Fruit fly (Drosophila melanogaster) whole organism, embryonic: ENCODE data around the gene ago.

Experiments
- Atf6 ChIP-seq: fragments of 200-800 bp; sonication (Bioruptor generic); IDR thresholded peaks from 2 replicates; pipeline ENCODE4 v1.3.6; 2022; ENCODE audit warnings: missing biosample characterization, missing genetic modification characterization
- Blimp-1 ChIP-seq: fragments of 200-800 bp; sonication (Bioruptor generic); optimal IDR thresholded peaks from 3 replicates; lab custom pipeline; 2018; ENCODE audit warnings: missing biosample characterization, missing genetic modification characterization, mild to moderate bottlenecking, moderate library complexity, missing genetic modification reagents
- CG10147 ChIP-seq: fragments of 200-800 bp; sonication (Bioruptor generic); optimal IDR thresholded peaks from 2 replicates; lab custom pipeline; 2019; ENCODE audit warnings: missing biosample characterization, mild to moderate bottlenecking, missing genetic modification characterization, moderate library complexity
- CG1024 ChIP-seq: fragments of 200-800 bp; sonication (Bioruptor generic); IDR thresholded peaks from 2 replicates; pipeline ENCODE4 v1.3.6; 2022; ENCODE audit warnings: missing biosample characterization, missing genetic modification characterization
- CG10543 ChIP-seq: fragments of 200-800 bp; sonication (Bioruptor generic); optimal IDR thresholded peaks from 3 replicates; lab custom pipeline; 2017; ENCODE audit warnings: missing biosample characterization, mild to moderate bottlenecking, missing genetic modification characterization, moderate library complexity
- CG12236 ChIP-seq: fragments of 200-800 bp; sonication (Bioruptor generic); optimal IDR thresholded peaks from 2 replicates; lab custom pipeline; 2016; ENCODE audit warnings: missing biosample characterization, missing genetic modification characterization
- CG13775 ChIP-seq: fragments of 200-800 bp; sonication (Bioruptor generic); optimal IDR thresholded peaks from 3 replicates; lab custom pipeline; 2017; ENCODE audit warnings: missing biosample characterization, mild to moderate bottlenecking, missing genetic modification characterization
- CG15601 ChIP-seq: fragments of 200-800 bp; sonication (Bioruptor generic); optimal IDR thresholded peaks from 3 replicates; lab custom pipeline; 2019; ENCODE audit warnings: missing biosample characterization, mild to moderate bottlenecking, missing genetic modification characterization, moderate library complexity
- CG1602 ChIP-seq: fragments of 200-800 bp; sonication (Bioruptor generic); optimal IDR thresholded peaks from 3 replicates; lab custom pipeline; 2016; ENCODE audit warnings: missing biosample characterization, missing genetic modification characterization
- CG1603 ChIP-seq: fragments of 200-800 bp; sonication (Bioruptor generic); optimal IDR thresholded peaks from 2 replicates; lab custom pipeline; 2019; ENCODE audit warnings: missing biosample characterization, mild to moderate bottlenecking, missing genetic modification characterization, moderate library complexity
- CG2116 ChIP-seq: fragments of 200-800 bp; sonication (Bioruptor generic); optimal IDR thresholded peaks from 3 replicates; lab custom pipeline; 2018; ENCODE audit warnings: missing biosample characterization, mild to moderate bottlenecking, missing genetic modification characterization
- CG2120 ChIP-seq: fragments of 200-800 bp; sonication (Bioruptor generic); optimal IDR thresholded peaks from 3 replicates; lab custom pipeline; 2016; ENCODE audit warnings: missing biosample characterization, missing genetic modification characterization
- CG30431 ChIP-seq: fragments of 200-800 bp; sonication (Bioruptor generic); optimal IDR thresholded peaks from 2 replicates; lab custom pipeline; 2017; ENCODE audit warnings: missing biosample characterization, missing genetic modification characterization
- CG33557 ChIP-seq: fragments of 200-800 bp; sonication (Bioruptor generic); optimal IDR thresholded peaks from 2 replicates; lab custom pipeline; 2019; ENCODE audit warnings: missing biosample characterization, mild to moderate bottlenecking, missing genetic modification characterization, moderate library complexity
- CG3407 ChIP-seq: fragments of 200-800 bp; sonication (Bioruptor generic); optimal IDR thresholded peaks from 2 replicates; lab custom pipeline; 2018; ENCODE audit warnings: missing biosample characterization, mild to moderate bottlenecking, missing genetic modification characterization
- CG34422 ChIP-seq: fragments of 200-800 bp; sonication (Bioruptor generic); IDR thresholded peaks from 3 replicates; pipeline ENCODE4 v1.3.6; 2022; ENCODE audit warnings: missing biosample characterization, missing genetic modification characterization
- CG4820 ChIP-seq: fragments of 200-800 bp; sonication (Bioruptor generic); optimal IDR thresholded peaks from 3 replicates; lab custom pipeline; 2016; ENCODE audit warnings: missing biosample characterization, missing genetic modification characterization
- CG7928 ChIP-seq: fragments of 200-800 bp; sonication (Bioruptor generic); optimal IDR thresholded peaks from 2 replicates; lab custom pipeline; 2017; ENCODE audit warnings: missing biosample characterization, mild to moderate bottlenecking, missing genetic modification characterization
- CG7987 ChIP-seq: fragments of 200-800 bp; sonication (Bioruptor generic); optimal IDR thresholded peaks from 2 replicates; lab custom pipeline; 2018; ENCODE audit warnings: missing biosample characterization, mild to moderate bottlenecking, missing genetic modification characterization, moderate library complexity
- CG8765 ChIP-seq: fragments of 200-800 bp; sonication (Bioruptor generic); IDR thresholded peaks from 2 replicates; pipeline ENCODE4 v1.3.6; 2022; ENCODE audit warnings: missing biosample characterization, missing genetic modification characterization
- CG8924 ChIP-seq: fragments of 200-800 bp; optimal IDR thresholded peaks from 3 replicates; lab custom pipeline; 2019; ENCODE audit warnings: missing biosample characterization, mild to moderate bottlenecking, missing genetic modification characterization, moderate library complexity
- CG9817 ChIP-seq: fragments of 200-800 bp; sonication (Bioruptor generic); optimal IDR thresholded peaks from 2 replicates; lab custom pipeline; 2018; ENCODE audit warnings: missing biosample characterization, mild to moderate bottlenecking, missing genetic modification characterization, moderate library complexity
- D19A ChIP-seq: fragments of 200-800 bp; optimal IDR thresholded peaks from 3 replicates; lab custom pipeline; 2019; ENCODE audit warnings: missing biosample characterization, mild to moderate bottlenecking, missing genetic modification characterization, moderate library complexity
- Doc3 ChIP-seq: fragments of 200-800 bp; sonication (Bioruptor generic); IDR thresholded peaks from 3 replicates; pipeline ENCODE4 v1.3.6; 2022; ENCODE audit warnings: missing biosample characterization, missing genetic modification characterization; ENCODE audit not compliant: partially characterized antibody
- Dp ChIP-seq: fragments of 200-800 bp; sonication (Bioruptor generic); optimal IDR thresholded peaks from 2 replicates; lab custom pipeline; 2018; ENCODE audit warnings: missing biosample characterization, mild to moderate bottlenecking, missing genetic modification characterization, moderate library complexity
- HLH3B ChIP-seq: fragments of 200-800 bp; sonication (Bioruptor generic); IDR thresholded peaks from 2 replicates; pipeline ENCODE4 v1.3.6; 2022; ENCODE audit warnings: missing biosample characterization, missing genetic modification characterization
- HmgZ ChIP-seq: fragments of 200-800 bp; sonication (Bioruptor generic); optimal IDR thresholded peaks from 2 replicates; lab custom pipeline; 2018; ENCODE audit warnings: missing biosample characterization, mild to moderate bottlenecking, missing genetic modification characterization
- Hr78 ChIP-seq, 2 experiments: fragments of 200-800 bp in 1 of 2; fragments of >200 bp in 1 of 2; sonication (Bioruptor generic) in 1 of 2; optimal IDR thresholded peaks; 2 replicates each; lab custom pipeline; 2017 to 2019; ENCODE audit warnings: missing biosample characterization in 2 of 2, missing genetic modification characterization in 2 of 2, mild to moderate bottlenecking in 1 of 2, moderate library complexity in 1 of 2
- MESR4 ChIP-seq: fragments of 200-800 bp; sonication (Bioruptor generic); optimal IDR thresholded peaks from 2 replicates; lab custom pipeline; 2018; ENCODE audit warnings: missing biosample characterization, mild to moderate bottlenecking, missing genetic modification characterization, moderate library complexity
- Med ChIP-seq: fragments of 200-800 bp; sonication (Bioruptor generic); peaks from one replicate; lab custom pipeline; 2016; ENCODE audit warnings: missing biosample characterization, missing genetic modification characterization, mild to moderate bottlenecking, inconsistent platforms, moderate library complexity
- NK7.1 ChIP-seq: fragments of 200-800 bp; sonication (Bioruptor generic); optimal IDR thresholded peaks from 3 replicates; lab custom pipeline; 2016; ENCODE audit warnings: missing biosample characterization, missing genetic modification characterization
- Nf-YC ChIP-seq: fragments of 200-800 bp; optimal IDR thresholded peaks from 3 replicates; lab custom pipeline; 2019; ENCODE audit warnings: missing biosample characterization, mild to moderate bottlenecking, missing genetic modification characterization, moderate library complexity
- Oli ChIP-seq: fragments of 200-800 bp; sonication (Bioruptor generic); optimal IDR thresholded peaks from 2 replicates; lab custom pipeline; 2018; ENCODE audit warnings: missing biosample characterization, mild to moderate bottlenecking, missing genetic modification characterization, moderate library complexity
- Ptx1 ChIP-seq: fragments of 200-800 bp; sonication (Bioruptor generic); IDR thresholded peaks from 2 replicates; pipeline ENCODE4 v1.3.6; 2022; ENCODE audit warnings: missing biosample characterization, missing genetic modification characterization
- Six4 ChIP-seq: fragments of 200-800 bp; sonication (Bioruptor generic); optimal IDR thresholded peaks from 2 replicates; lab custom pipeline; 2016; ENCODE audit warnings: missing biosample characterization, missing genetic modification characterization
- Sox100B ChIP-seq: fragments of 200-800 bp; sonication (Bioruptor generic); optimal IDR thresholded peaks from 3 replicates; lab custom pipeline; 2018; ENCODE audit warnings: missing biosample characterization, mild to moderate bottlenecking, missing genetic modification characterization
- Usf ChIP-seq: fragments of 200-800 bp; sonication (Bioruptor generic); optimal IDR thresholded peaks from 2 replicates; lab custom pipeline; 2017; ENCODE audit warnings: missing genotype, missing biosample characterization, missing genetic modification characterization
- al ChIP-seq: fragments of 200-800 bp; sonication (Bioruptor generic); IDR thresholded peaks from 2 replicates; pipeline ENCODE4 v1.3.6; 2022; ENCODE audit warnings: missing biosample characterization, missing genetic modification characterization
- amos ChIP-seq: fragments of 200-800 bp; sonication (Bioruptor generic); IDR thresholded peaks from 2 replicates; pipeline ENCODE4 v1.3.6; 2022; ENCODE audit warnings: missing biosample characterization, missing genetic modification characterization; ENCODE audit not compliant: partially characterized antibody
- ase ChIP-seq: fragments of 200-800 bp; sonication (Bioruptor generic); IDR thresholded peaks from 3 replicates; pipeline ENCODE4 v1.3.6; 2022; ENCODE audit warnings: missing biosample characterization, missing genetic modification characterization
- bowl ChIP-seq: fragments of 200-800 bp; sonication (Bioruptor generic); IDR thresholded peaks from 2 replicates; pipeline ENCODE4 v1.3.6; 2022; ENCODE audit warnings: missing biosample characterization, missing genetic modification characterization
- cad ChIP-seq: fragments of >200 bp; optimal IDR thresholded peaks from 2 replicates; lab custom pipeline; 2017; ENCODE audit warnings: missing biosample characterization, missing genetic modification characterization
- gfzf ChIP-seq: fragments of 200-800 bp; sonication (Bioruptor generic); optimal IDR thresholded peaks from 2 replicates; lab custom pipeline; 2016; ENCODE audit warnings: missing biosample characterization, mild to moderate bottlenecking, missing genetic modification characterization, moderate library complexity
- kah ChIP-seq: fragments of 200-800 bp; sonication (Bioruptor generic); optimal IDR thresholded peaks from 2 replicates; lab custom pipeline; 2018; ENCODE audit warnings: missing biosample characterization, mild to moderate bottlenecking, missing genetic modification characterization
- nerfin-1 ChIP-seq: fragments of 200-800 bp; sonication (Bioruptor generic); optimal IDR thresholded peaks from 3 replicates; lab custom pipeline; 2019; ENCODE audit warnings: missing biosample characterization, mild to moderate bottlenecking, missing genetic modification characterization, moderate library complexity
- otp ChIP-seq: fragments of 200-800 bp; sonication (Bioruptor generic); IDR thresholded peaks from 3 replicates; pipeline ENCODE4, ENCODE4 v1.3.6; 2022; ENCODE audit warnings: missing biosample characterization, missing genetic modification characterization
- pzg ChIP-seq: fragments of 200-800 bp; sonication (Bioruptor generic); optimal IDR thresholded peaks from 3 replicates; lab custom pipeline; 2018; ENCODE audit warnings: missing biosample characterization, mild to moderate bottlenecking, missing genetic modification characterization, moderate library complexity
- salm ChIP-seq: fragments of 200-800 bp; sonication (Bioruptor generic); optimal IDR thresholded peaks from 2 replicates; lab custom pipeline; 2018; ENCODE audit warnings: missing biosample characterization, mild to moderate bottlenecking, missing genetic modification characterization
- stwl ChIP-seq: fragments of 200-800 bp; sonication (Bioruptor generic); optimal IDR thresholded peaks from 3 replicates; lab custom pipeline; 2018; ENCODE audit warnings: missing biosample characterization, mild to moderate bottlenecking, missing genetic modification characterization, moderate library complexity
- usp ChIP-seq: fragments of >200 bp; optimal IDR thresholded peaks from 2 replicates; lab custom pipeline; 2017; ENCODE audit warnings: missing biosample characterization, missing genetic modification characterization
- zfh2 ChIP-seq: fragments of 200-800 bp; sonication (Bioruptor generic); optimal IDR thresholded peaks from 2 replicates; lab custom pipeline; 2016; ENCODE audit warnings: missing biosample characterization, missing genetic modification characterization

The ago gene

DNA sequence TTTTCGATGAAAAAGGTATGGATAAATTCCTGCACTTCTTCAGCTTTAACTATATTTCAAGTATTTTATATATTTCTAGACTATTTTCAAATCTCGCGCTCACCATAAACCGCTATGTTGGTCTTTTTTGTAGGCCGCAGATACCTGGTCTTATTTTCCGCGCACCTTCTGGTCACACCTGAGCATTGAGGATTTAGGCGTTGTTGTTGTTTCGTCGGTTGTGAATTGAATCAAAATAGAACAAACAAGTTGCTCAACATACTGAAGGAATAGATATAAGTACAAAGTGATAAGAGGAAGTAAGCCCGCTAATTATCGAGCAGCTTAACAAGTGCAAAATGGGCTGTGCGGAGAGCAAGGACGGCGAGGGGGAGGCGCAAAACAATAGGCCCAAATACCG lies 23.7 kb upstream of the ago start, which contains the start of gene Ctl1 (continued):
- TF ChIP-seq Oli (tag; lab: Kevin White, UChicago): no peak
- TF ChIP-seq CG2116: peak; percentile 11
- TF ChIP-seq CG12236 (GFP tag; lab: Kevin White, UChicago): no peak
- TF ChIP-seq HmgZ: peak; percentile 31
- TF ChIP-seq stwl (tag; lab: Kevin White, UChicago): peak; percentile 43
- no peak for TF ChIP-seq CG1024 (GFP tag; lab: Robert Waterston, UW)
- no peak for TF ChIP-seq al
- peak; percentile 26; the same call in 1 of the 3 replicates for TF ChIP-seq CG34422 (GFP tag; lab: Robert Waterston, UW)
- TF ChIP-seq Six4: no peak
- peak; percentile 91 for TF ChIP-seq Dp (GFP tag; lab: Kevin White, UChicago)
- TF ChIP-seq amos (GFP tag; lab: Robert Waterston, UW): no peak
- TF ChIP-seq salm: no peak
- no peak for TF ChIP-seq CG9817 (tag; lab: Kevin White, UChicago)
- TF ChIP-seq cad: no peak
- no peak for TF ChIP-seq otp (GFP tag; lab: Robert Waterston, UW)
- no peak for TF ChIP-seq CG2120 (GFP tag; lab: Kevin White, UChicago)
- TF ChIP-seq CG4820 (GFP tag; lab: Kevin White, UChicago): no peak
- no peak for TF ChIP-seq ase
- TF ChIP-seq CG30431: no peak
- no peak for TF ChIP-seq CG8924 (tag; lab: Kevin White, UChicago)
- no peak for TF ChIP-seq CG13775 (GFP tag; lab: Kevin White, UChicago)
- no peak for TF ChIP-seq Usf (GFP tag; lab: Kevin White, UChicago)
- no peak for TF ChIP-seq CG1602
- no peak for TF ChIP-seq CG7928
- TF ChIP-seq usp (GFP tag; lab: Kevin White, UChicago): no peak
- TF ChIP-seq Blimp-1 (GFP tag; lab: Kevin White, UChicago): no peak
- TF ChIP-seq NK7.1 (GFP tag; lab: Kevin White, UChicago): no peak
- no peak for TF ChIP-seq CG3407
- peak; percentile 55 for TF ChIP-seq Med (GFP tag; lab: Kevin White, UChicago)
- TF ChIP-seq CG10147: no peak
- peak; percentile 20 for TF ChIP-seq CG15601 (tag; lab: Kevin White, UChicago)
- TF ChIP-seq CG8765: no peak
- peak; percentile 24 for TF ChIP-seq CG1603 (tag; lab: Kevin White, UChicago)
- TF ChIP-seq CG33557 (GFP tag; lab: Kevin White, UChicago): no peak
- no peak for TF ChIP-seq nerfin-1 (tag; lab: Kevin White, UChicago)
- TF ChIP-seq gfzf (GFP tag; lab: Kevin White, UChicago): peak; percentile 88
- TF ChIP-seq bowl: no peak
- TF ChIP-seq kah (GFP tag; lab: Kevin White, UChicago): peak; percentile 88
- no peak for TF ChIP-seq CG7987 (GFP tag; lab: Kevin White, UChicago)
- TF ChIP-seq D19A (tag; lab: Kevin White, UChicago): no peak
- TF ChIP-seq pzg (GFP tag; lab: Kevin White, UChicago): peak; percentile 62
- no peak for TF ChIP-seq Atf6
- TF ChIP-seq Doc3 (GFP tag; lab: Robert Waterston, UW): no peak
- no peak for TF ChIP-seq Ptx1
- peak; percentile 34 for TF ChIP-seq MESR4 (GFP tag; lab: Kevin White, UChicago)
- TF ChIP-seq Sox100B (GFP tag; lab: Kevin White, UChicago): no peak
- TF ChIP-seq zfh2 (GFP tag; lab: Kevin White, UChicago): no peak
- no peak for TF ChIP-seq CG10543 (GFP tag; lab: Kevin White, UChicago)
- no peak for TF ChIP-seq HLH3B
- TF ChIP-seq Nf-YC (tag; lab: Kevin White, UChicago): no peak
- TF ChIP-seq Hr78 (GFP tag; optimal IDR thresholded peaks at IDR 0.05; lab: Kevin White, UChicago): no peak
